Worm (Caenorhabditis elegans): ENCODE results near the gene srg-47.
A peak's percentile ranks its signal among the peaks of the same experiment; 100 is the strongest.

srg-47 gene

DNA sequence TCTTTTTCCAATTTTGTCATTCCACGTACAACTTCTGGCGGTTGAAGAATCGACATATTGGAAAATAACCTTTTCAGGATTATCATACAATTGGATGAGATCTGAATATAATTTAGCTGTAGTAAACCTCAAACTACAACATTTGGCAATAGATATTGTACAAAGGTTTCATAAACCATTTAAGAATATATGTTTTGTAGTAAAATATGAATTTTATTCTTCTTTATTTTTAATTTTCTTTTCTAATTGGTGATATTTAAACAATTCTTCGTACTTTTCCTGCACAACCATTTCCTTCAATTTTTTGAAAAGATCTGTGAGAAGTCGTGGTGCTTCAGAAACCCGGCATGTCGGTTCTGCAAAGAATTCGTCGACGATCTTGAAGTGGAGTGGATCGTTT, 35.1 kb downstream of the srg-47 start, which contains the start of gene C53A5.17:
Gene C53A5.17, minus strand, starts transcription at position 101 of the 400 bp plus-strand sequence.
- TF ChIP-seq egl-27 (tag; optimal IDR thresholded peaks at IDR 0.05), result no peak
- TF ChIP-seq ceh-90 (tag; optimal IDR thresholded peaks at IDR 0.05), result no peak
- TF ChIP-seq dsc-1 (tag; optimal IDR thresholded peaks at IDR 0.05), result no peak
- no peak for TF ChIP-seq tlp-1 (tag; optimal IDR thresholded peaks at IDR 0.05)
- TF ChIP-seq C34B4.2 (tag; optimal IDR thresholded peaks at IDR 0.05), result no peak
- no peak for TF ChIP-seq mab-9 (GFP tag; IDR thresholded peaks at IDR 0.05)
- no peak for TF ChIP-seq jun-1 (tag; optimal IDR thresholded peaks at IDR 0.05)
- no peak for TF ChIP-seq aha-1 (tag; optimal IDR thresholded peaks at IDR 0.05)
- TF ChIP-seq C04F5.9 (tag; optimal IDR thresholded peaks at IDR 0.05), result no peak
- no peak for TF ChIP-seq lin-14 (GFP tag; optimal IDR thresholded peaks at IDR 0.05)
- TF ChIP-seq ces-1 (GFP tag; optimal IDR thresholded peaks at IDR 0.05), result no peak
- TF ChIP-seq unc-86 (tag; optimal IDR thresholded peaks at IDR 0.05), result no peak

DNA sequence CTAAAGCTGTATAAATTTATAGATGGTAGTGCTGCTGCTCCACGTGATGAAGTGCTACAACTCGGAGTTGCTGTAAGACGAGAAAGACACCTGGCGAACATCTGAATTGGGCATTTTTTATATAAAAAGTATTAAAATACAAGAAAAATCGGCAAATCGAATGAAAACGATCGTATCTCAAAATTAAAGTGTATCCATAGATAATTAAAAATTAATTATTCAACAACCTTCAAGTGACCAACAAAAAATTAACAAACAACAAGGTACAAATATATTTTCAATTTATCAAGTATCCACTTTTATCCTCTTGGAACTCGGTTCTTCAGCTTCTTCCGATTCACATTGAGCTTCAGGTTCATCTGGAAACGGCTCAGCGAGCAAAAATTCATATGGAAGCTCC, 36.8 kb downstream of the srg-47 start, which contains the start of gene R02D5.8:
Gene R02D5.8, minus strand, starts transcription at position 101 of the 400 bp plus-strand sequence.
- TF ChIP-seq lir-3 (tag; optimal IDR thresholded peaks at IDR 0.05; ENCODE audit: poor library complexity) (no peak), nhr-71 (tag; optimal IDR thresholded peaks at IDR 0.05) (no peak), swsn-7 (tag; optimal IDR thresholded peaks at IDR 0.05) (no peak), egl-27 (tag; optimal IDR thresholded peaks at IDR 0.05) (no peak), nhr-237 (tag; optimal IDR thresholded peaks at IDR 0.05) (no peak), ztf-11 (tag; optimal IDR thresholded peaks at IDR 0.05) (no peak), lin-14 (GFP tag; optimal IDR thresholded peaks at IDR 0.05) (no peak), lin-13 (GFP tag; optimal IDR thresholded peaks at IDR 0.05) (no peak), pag-3 (tag; optimal IDR thresholded peaks at IDR 0.05; ENCODE audit: borderline replicate concordance, insufficient read depth) (no peak), nhr-85 (tag) (no peak), snpc-4 (tag; optimal IDR thresholded peaks at IDR 0.05) (no peak), nhr-19 (GFP tag; conservative IDR thresholded peaks at IDR 0.05) (no peak), efl-3 (GFP tag; optimal IDR thresholded peaks at IDR 0.05) (no peak), aha-1 (tag; optimal IDR thresholded peaks at IDR 0.05) (no peak), grh-1 (GFP tag; IDR thresholded peaks at IDR 0.05) (no peak), fos-1 (tag; optimal IDR thresholded peaks at IDR 0.05) (no peak), jun-1 (tag; optimal IDR thresholded peaks at IDR 0.05) (no peak), xbp-1 (tag; optimal IDR thresholded peaks at IDR 0.05) (no peak)

DNA sequence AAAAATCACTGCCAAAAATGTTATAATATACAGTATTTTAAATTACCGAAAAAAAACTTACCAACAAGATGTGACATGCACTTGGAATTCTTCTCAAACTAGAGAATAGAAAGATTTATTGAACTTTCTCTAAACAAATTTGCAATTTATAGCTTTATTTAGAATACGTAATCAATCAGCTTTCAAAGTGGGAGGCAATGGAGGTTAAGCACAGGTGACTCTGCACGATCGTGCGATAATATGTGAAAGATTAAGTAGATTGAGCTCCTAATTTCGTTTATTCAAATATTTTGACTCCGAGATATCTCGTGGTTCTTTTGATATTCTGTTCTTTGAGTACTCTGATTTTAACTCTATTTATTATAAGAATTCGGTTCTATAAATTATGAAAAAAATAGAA, 38.1 kb downstream of the srg-47 start, which contains the start of gene R02D5.6:
Gene R02D5.6, minus strand, starts transcription at position 101 of the 400 bp plus-strand sequence.
- TF ChIP-seq unc-98 (GFP tag; IDR thresholded peaks at IDR 0.05) (no peak), fkh-8 (tag; optimal IDR thresholded peaks at IDR 0.05) (peak; percentile 14)

DNA sequence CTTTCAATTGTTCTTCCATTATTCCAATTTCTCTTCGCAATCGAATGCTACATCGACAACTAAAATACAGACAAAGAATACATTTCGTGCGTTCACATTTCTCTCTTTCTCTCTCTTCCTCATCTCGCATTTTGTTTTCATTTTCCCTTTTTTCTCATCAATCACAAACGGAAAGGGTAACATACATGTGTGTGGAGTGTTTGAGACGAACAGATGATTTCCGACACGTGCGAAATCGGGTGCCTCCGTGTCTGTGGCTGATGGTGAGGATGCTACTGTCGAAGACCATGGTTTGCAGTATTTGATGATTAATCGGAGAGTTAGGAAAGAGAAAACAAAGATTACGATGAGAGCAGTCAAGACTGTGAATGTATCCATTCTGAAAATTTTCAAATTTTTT, 45.3 kb downstream of the srg-47 start, which contains the start of gene R02D5.9:
Gene R02D5.9, minus strand, starts transcription at position 378 of the 400 bp plus-strand sequence.
- no peak for TF ChIP-seq vab-15 (tag; optimal IDR thresholded peaks at IDR 0.05)
- TF ChIP-seq nhr-20 (tag; optimal IDR thresholded peaks at IDR 0.05), result peak; percentile 50
- no peak for TF ChIP-seq dpl-1 (GFP tag; optimal IDR thresholded peaks at IDR 0.05)
- TF ChIP-seq mdl-1 (tag; optimal IDR thresholded peaks at IDR 0.05), result peak in 1 of 2 experiments; percentile 94
- no peak for TF ChIP-seq ets-5 (GFP tag; IDR thresholded peaks at IDR 0.05)
- peak; percentile 6 for TF ChIP-seq pag-3 (tag; optimal IDR thresholded peaks at IDR 0.05; ENCODE audit: borderline replicate concordance, insufficient read depth)
- TF ChIP-seq nhr-84 (tag; optimal IDR thresholded peaks at IDR 0.05), result no peak
- TF ChIP-seq lin-35 (GFP tag; optimal IDR thresholded peaks at IDR 0.05), result peak in 1 of 2 experiments; percentile 70
- peak in 1 of 2 experiments; percentile 43 for TF ChIP-seq lsy-2 (tag; optimal IDR thresholded peaks at IDR 0.05)
- TF ChIP-seq elt-3 (tag; optimal IDR thresholded peaks at IDR 0.05), result peak in 4 of 6 experiments; percentile 12 to 87 (median 22)
- TF ChIP-seq snpc-4 (tag; optimal IDR thresholded peaks at IDR 0.05), result no peak
- TF ChIP-seq tbx-2 (tag; optimal IDR thresholded peaks at IDR 0.05), result peak; percentile 42
- TF ChIP-seq aha-1 (tag; optimal IDR thresholded peaks at IDR 0.05), result no peak
- TF ChIP-seq nhr-76 (tag; optimal IDR thresholded peaks at IDR 0.05), result no peak
- TF ChIP-seq pax-3 (tag; optimal IDR thresholded peaks at IDR 0.05), result no peak
- TF ChIP-seq nhr-28 (tag; optimal IDR thresholded peaks at IDR 0.05), result no peak
- peak; percentile 42 for TF ChIP-seq mep-1 (tag; optimal IDR thresholded peaks at IDR 0.05)
- peak; percentile 99 for TF ChIP-seq blmp-1 (tag; optimal IDR thresholded peaks at IDR 0.05)
- TF ChIP-seq unc-62 (GFP tag; optimal IDR thresholded peaks at IDR 0.05), result no peak
- no peak for TF ChIP-seq ceh-82 (tag; optimal IDR thresholded peaks at IDR 0.05)
- peak; percentile 91 for TF ChIP-seq nhr-85 (tag)
- no peak for TF ChIP-seq egl-27 (tag; optimal IDR thresholded peaks at IDR 0.05)
- peak; percentile 51 for TF ChIP-seq snu-23 (GFP tag; optimal IDR thresholded peaks at IDR 0.05)
- no peak for TF ChIP-seq hlh-17 (GFP tag; optimal IDR thresholded peaks at IDR 0.05; ENCODE audit: borderline replicate concordance)
